Worm (Caenorhabditis elegans) whole organism, L3 larva: Measurements from ENCODE around the gene msrp-7.
A peak's percentile ranks its signal among the peaks of the same experiment; 100 is the strongest.

Source experiments
- aly-2 ChIP-seq: fragments of 150-350 bp; optimal IDR thresholded peaks from 2 replicates; lab custom pipeline; 2014; ENCODE audit warnings: missing biosample characterization, missing genetic modification characterization
- ama-1 ChIP-seq: fragments of 150-350 bp; optimal IDR thresholded peaks from 2 replicates; lab custom pipeline; 2018
- ceh-9 ChIP-seq: sonication (generic microtip); optimal IDR thresholded peaks from 2 replicates; lab custom pipeline; 2018; ENCODE audit warnings: missing biosample characterization, missing genetic modification characterization
- daf-12 ChIP-seq: fragments of 150-350 bp; optimal IDR thresholded peaks from 2 replicates; lab custom pipeline; 2014; ENCODE audit warnings: missing biosample characterization, missing genetic modification reagents, missing genetic modification characterization
- egl-5 ChIP-seq: fragments of 150-350 bp; optimal IDR thresholded peaks from 2 replicates; lab custom pipeline; 2017; ENCODE audit warnings: missing biosample characterization, missing genetic modification reagents, missing genetic modification characterization, inconsistent platforms
- elt-2 ChIP-seq: sonication (generic microtip); optimal IDR thresholded peaks from 2 replicates; lab custom pipeline; 2016; ENCODE audit warnings: missing genetic modification reagents, mild to moderate bottlenecking, missing genetic modification characterization, missing compliant biosample characterization
- elt-3 ChIP-seq, 3 experiments: fragments of 150-350 bp in 1 of 3; sonication (generic microtip) in 2 of 3; optimal IDR thresholded peaks; 2 replicates in 2 of 3; 4 replicates in 1 of 3; lab custom pipeline; 2014 to 2017; ENCODE audit warnings: missing biosample characterization in 3 of 3, missing genetic modification characterization in 3 of 3
- fos-1 ChIP-seq: fragments of 150-350 bp; optimal IDR thresholded peaks from 2 replicates; lab custom pipeline; 2014; ENCODE audit warnings: missing biosample characterization, missing genetic modification characterization
- jun-1 ChIP-seq: fragments of 150-350 bp; optimal IDR thresholded peaks from 2 replicates; lab custom pipeline; 2014; ENCODE audit warnings: missing biosample characterization, missing genetic modification reagents, missing genetic modification characterization
- lin-39 ChIP-seq: fragments of 150-350 bp; optimal IDR thresholded peaks from 2 replicates; lab custom pipeline; 2018; ENCODE audit warnings: missing biosample characterization, missing genetic modification reagents, missing genetic modification characterization
- mdl-1 ChIP-seq: fragments of 150-350 bp; optimal IDR thresholded peaks from 2 replicates; lab custom pipeline; 2014; ENCODE audit warnings: missing biosample characterization, missing genetic modification characterization
- mml-1 ChIP-seq: fragments of 150-350 bp; sonication (generic microtip); optimal IDR thresholded peaks from 3 replicates; lab custom pipeline; 2014; ENCODE audit warnings: missing biosample characterization, missing genetic modification characterization
- nfya-1 ChIP-seq: sonication (generic microtip); optimal IDR thresholded peaks from 2 replicates; lab custom pipeline; 2017; ENCODE audit warnings: missing genetic modification characterization, mild to moderate bottlenecking, missing compliant biosample characterization, antibody characterized with exemption, moderate library complexity; ENCODE audit not compliant: insufficient read depth
- nhr-12 ChIP-seq: fragments of 150-350 bp; optimal IDR thresholded peaks from 2 replicates; lab custom pipeline; 2014; ENCODE audit warnings: missing biosample characterization, missing genetic modification characterization
- nhr-23 ChIP-seq: fragments of 150-350 bp; optimal IDR thresholded peaks from 2 replicates; lab custom pipeline; 2014; ENCODE audit warnings: missing biosample characterization, missing genetic modification reagents, missing genetic modification characterization
- nhr-237 ChIP-seq: fragments of 150-350 bp; optimal IDR thresholded peaks from 2 replicates; lab custom pipeline; 2014; ENCODE audit warnings: missing biosample characterization, missing genetic modification characterization
- nhr-25 ChIP-seq: sonication (generic microtip); optimal IDR thresholded peaks from 2 replicates; lab custom pipeline; 2017; ENCODE audit warnings: missing biosample characterization, missing genetic modification characterization
- nhr-28 ChIP-seq: fragments of 150-350 bp; optimal IDR thresholded peaks from 2 replicates; lab custom pipeline; 2014; ENCODE audit warnings: missing biosample characterization, missing genetic modification characterization
- nhr-43 ChIP-seq: sonication (generic microtip); optimal IDR thresholded peaks from 2 replicates; lab custom pipeline; 2016; ENCODE audit warnings: mild to moderate bottlenecking, missing genetic modification characterization, missing compliant biosample characterization; ENCODE audit not compliant: poor library complexity, severe bottlenecking
- nhr-67 ChIP-seq: fragments of 150-350 bp; optimal IDR thresholded peaks from 2 replicates; lab custom pipeline; 2014; ENCODE audit warnings: missing biosample characterization, missing genetic modification characterization
- nhr-76 ChIP-seq: fragments of 150-350 bp; sonication (generic microtip); optimal IDR thresholded peaks from 5 replicates; lab custom pipeline; 2014; ENCODE audit warnings: missing biosample characterization, missing genetic modification characterization
- nhr-77 ChIP-seq: fragments of 150-350 bp; optimal IDR thresholded peaks from 2 replicates; lab custom pipeline; 2014; ENCODE audit warnings: missing biosample characterization, missing genetic modification characterization
- pha-4 ChIP-seq: fragments of 150-350 bp; optimal IDR thresholded peaks from 2 replicates; lab custom pipeline; 2014; ENCODE audit warnings: missing biosample characterization, missing genetic modification reagents, missing genetic modification characterization
- pqm-1 ChIP-seq: fragments of 150-350 bp; optimal IDR thresholded peaks from 2 replicates; lab custom pipeline; 2017; ENCODE audit warnings: missing biosample characterization, missing genetic modification characterization, inconsistent platforms
- sea-2 ChIP-seq: fragments of 150-350 bp; sonication (generic microtip); optimal IDR thresholded peaks from 4 replicates; lab custom pipeline; 2014; ENCODE audit warnings: missing biosample characterization, missing genetic modification reagents, missing genetic modification characterization
- snpc-4 ChIP-seq: fragments of 150-350 bp; optimal IDR thresholded peaks from 2 replicates; lab custom pipeline; 2014; ENCODE audit warnings: missing biosample characterization, missing genetic modification characterization
- tbx-2 ChIP-seq: sonication (generic microtip); optimal IDR thresholded peaks from 2 replicates; lab custom pipeline; 2016; ENCODE audit warnings: mild to moderate bottlenecking, missing genetic modification characterization, missing compliant biosample characterization
- unc-39 ChIP-seq: sonication (generic microtip); optimal IDR thresholded peaks from 4 replicates; lab custom pipeline; 2017; ENCODE audit warnings: missing biosample characterization, missing genetic modification characterization
- unc-62 ChIP-seq: fragments of 150-350 bp; sonication (generic microtip); optimal IDR thresholded peaks from 4 replicates; lab custom pipeline; 2014; ENCODE audit warnings: missing biosample characterization, missing genetic modification reagents, missing genetic modification characterization
- zag-1 ChIP-seq: fragments of 150-350 bp; optimal IDR thresholded peaks from 2 replicates; lab custom pipeline; 2014; ENCODE audit warnings: missing biosample characterization, missing genetic modification characterization
- ztf-11 ChIP-seq: fragments of 150-350 bp; optimal IDR thresholded peaks from 2 replicates; lab custom pipeline; 2014; ENCODE audit warnings: missing biosample characterization, missing genetic modification characterization

The msrp-7 gene

ce11 chrII:10852880-10853279 is 42.1 kb downstream of the msrp-7 start:
- TF ChIP-seq zag-1 (tag; lab: Kevin White, UChicago) (no peak), egl-5 (no peak)

- TF ChIP-seq nhr-23 (tag; lab: Kevin White, UChicago) (no peak), jun-1 (no peak), mdl-1 (tag; lab: Kevin White, UChicago) (no peak), elt-3 (tag; optimal IDR thresholded peaks at IDR 0.05; lab: Kevin White, UChicago) (no peak), sea-2 (GFP tag; lab: Kevin White, UChicago) (no peak), ama-1 (no peak), nhr-12 (tag; lab: Kevin White, UChicago) (no peak), lin-39 (tag; lab: Kevin White, UChicago) (no peak), ztf-11 (tag; lab: Kevin White, UChicago) (no peak), snpc-4 (tag; lab: Kevin White, UChicago) (no peak), pqm-1 (no peak), fos-1 (tag; lab: Kevin White, UChicago) (no peak), unc-62 (GFP tag; lab: Kevin White, UChicago) (no peak), nhr-237 (tag; lab: Kevin White, UChicago) (no peak), daf-12 (tag; lab: Kevin White, UChicago) (no peak), egl-5 (no peak), nhr-76 (no peak), elt-2 (no peak), nhr-43 (tag; lab: Kevin White, UChicago) (no peak)
Observed at ce11 chrII:10857077-10857476, 46.3 kb downstream of the msrp-7 start, which contains the start of gene M106.7. TSS of gene M106.7 (minus strand) at chrII:10857177.

ce11 chrII:10859359-10859758 is 48.6 kb downstream of the msrp-7 start:
- no peak for TF ChIP-seq ceh-9 (tag; lab: Kevin White, UChicago)
- TF ChIP-seq nhr-237 (tag; lab: Kevin White, UChicago): no peak
- peak; percentile 3 for TF ChIP-seq elt-2

ce11 chrII:10860840-10861239 is 50.0 kb downstream of the msrp-7 start, which contains the start of gene M106.3:
TSS of gene M106.3 (minus strand) at chrII:10860909.
- no peak for TF ChIP-seq nhr-67 (tag; lab: Kevin White, UChicago)
- peak; percentile 13 for TF ChIP-seq jun-1
- no peak for TF ChIP-seq nhr-25 (tag; lab: Kevin White, UChicago)
- TF ChIP-seq pha-4 (tag; lab: Kevin White, UChicago): peak; percentile 9
- TF ChIP-seq tbx-2 (tag; lab: Kevin White, UChicago): no peak
- TF ChIP-seq ztf-11 (tag; lab: Kevin White, UChicago): no peak
- no peak for TF ChIP-seq nhr-28 (tag; lab: Kevin White, UChicago)
- peak; percentile 51 for TF ChIP-seq pqm-1
- no peak for TF ChIP-seq nhr-23 (tag; lab: Kevin White, UChicago)
- TF ChIP-seq nhr-77 (tag; lab: Kevin White, UChicago): no peak
- no peak for TF ChIP-seq ceh-9 (tag; lab: Kevin White, UChicago)
- peak; percentile 74 for TF ChIP-seq elt-2
- TF ChIP-seq nhr-237 (tag; lab: Kevin White, UChicago): no peak
- no peak for TF ChIP-seq mml-1
- TF ChIP-seq, all 47 proteins: peak for 4

- no peak for TF ChIP-seq mdl-1 (tag; lab: Kevin White, UChicago)
- TF ChIP-seq aly-2 (tag; lab: Kevin White, UChicago): no peak
- peak; percentile 99 for TF ChIP-seq nfya-1
- no peak for TF ChIP-seq unc-39 (tag; lab: Kevin White, UChicago)
Observed at ce11 chrII:10861305-10861704, 50.5 kb downstream of the msrp-7 start.
